Fruit fly (Drosophila melanogaster): ENCODE data around the gene skd.
A peak's percentile ranks its signal among the peaks of the same experiment; 100 is the strongest.

The skd gene

DNA sequence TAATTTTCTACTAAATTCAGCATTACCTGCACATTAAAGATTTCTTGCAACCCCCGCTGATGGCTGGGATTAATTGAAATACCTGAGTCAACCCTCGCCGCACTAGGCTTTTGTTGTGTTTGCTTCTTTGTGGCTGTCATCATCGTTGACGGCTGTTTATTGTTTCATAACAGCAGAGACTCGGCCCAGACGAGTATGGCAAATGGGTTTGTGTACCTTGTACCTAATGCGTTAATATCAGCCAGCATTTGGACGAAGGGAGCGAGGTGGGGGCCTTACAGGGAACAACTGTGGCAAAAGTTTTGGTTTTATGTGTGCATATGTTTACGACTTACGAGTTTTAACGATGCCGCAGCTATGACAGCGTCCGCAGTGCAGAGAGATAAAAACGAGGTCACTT is 28.6 kb upstream of the skd start (continued):
- TF ChIP-seq CG17359 (tag; optimal IDR thresholded peaks at IDR 0.05), result no peak
- TF ChIP-seq vfl (GFP tag; optimal IDR thresholded peaks at IDR 0.05), result no peak
- no peak for TF ChIP-seq exex (tag; optimal IDR thresholded peaks at IDR 0.05)
- TF ChIP-seq CG3281 (GFP tag; optimal IDR thresholded peaks at IDR 0.05), result peak; percentile 10
- TF ChIP-seq PHDP (tag; optimal IDR thresholded peaks at IDR 0.05), result no peak
- no peak for TF ChIP-seq cwo (GFP tag; optimal IDR thresholded peaks at IDR 0.05)
- no peak for TF ChIP-seq Mad (GFP tag; optimal IDR thresholded peaks at IDR 0.05)
- TF ChIP-seq CG15073 (GFP tag; optimal IDR thresholded peaks at IDR 0.05), result no peak
- no peak for TF ChIP-seq seq (GFP tag; IDR thresholded peaks at IDR 0.05)
- no peak for TF ChIP-seq dysf (GFP tag; IDR thresholded peaks at IDR 0.05)
- TF ChIP-seq crol (GFP tag; IDR thresholded peaks at IDR 0.05), result peak; percentile 83
- no peak for TF ChIP-seq CG10431 (GFP tag; optimal IDR thresholded peaks at IDR 0.05)
- no peak for TF ChIP-seq bcd (GFP tag; optimal IDR thresholded peaks at IDR 0.05)
- no peak for TF ChIP-seq z (GFP tag; IDR thresholded peaks at IDR 0.05)
- no peak for TF ChIP-seq CG10267 (tag; optimal IDR thresholded peaks at IDR 0.05)
- TF ChIP-seq chn (GFP tag; optimal IDR thresholded peaks at IDR 0.05), result no peak
- TF ChIP-seq CG17912 (GFP tag; optimal IDR thresholded peaks at IDR 0.05), result peak; percentile 65
- TF ChIP-seq fd64A (GFP tag; optimal IDR thresholded peaks at IDR 0.05), result peak; percentile 8
- TF ChIP-seq grau (tag; optimal IDR thresholded peaks at IDR 0.05), result no peak
- no peak for TF ChIP-seq emc (GFP tag; optimal IDR thresholded peaks at IDR 0.05)
- no peak for TF ChIP-seq Taf1 (GFP tag; IDR thresholded peaks at IDR 0.05)
- no peak for TF ChIP-seq Nf-YC (tag; optimal IDR thresholded peaks at IDR 0.05)
- peak in 1 of 2 experiments; percentile 81 for TF ChIP-seq Pdp1 (GFP tag; optimal IDR thresholded peaks at IDR 0.05)
- no peak for TF ChIP-seq Ada2b (GFP tag; IDR thresholded peaks at IDR 0.05)
- TF ChIP-seq mirr (GFP tag; optimal IDR thresholded peaks at IDR 0.05), result peak; percentile 79
- TF ChIP-seq CG14014 (GFP tag; IDR thresholded peaks at IDR 0.05), result peak; percentile 11; the same call in 1 of the 2 replicates
- no peak for TF ChIP-seq CG34422 (GFP tag; IDR thresholded peaks at IDR 0.05)
- no peak for TF ChIP-seq CG7987 (GFP tag; optimal IDR thresholded peaks at IDR 0.05)
- no peak for TF ChIP-seq esg (GFP tag; conservative IDR thresholded peaks at IDR 0.05)
- TF ChIP-seq CG14860 (GFP tag; IDR thresholded peaks at IDR 0.05; ENCODE audit: partially characterized antibody), result no peak
- peak; percentile 3 for TF ChIP-seq maf-S (GFP tag; optimal IDR thresholded peaks at IDR 0.05)
- no peak for TF ChIP-seq HHEX (GFP tag; optimal IDR thresholded peaks at IDR 0.05)
- TF ChIP-seq psq (GFP tag; optimal IDR thresholded peaks at IDR 0.05), result no peak
- TF ChIP-seq CG9876 (GFP tag; optimal IDR thresholded peaks at IDR 0.05), result no peak
- TF ChIP-seq CG12659 (GFP tag; optimal IDR thresholded peaks at IDR 0.05), result no peak
- TF ChIP-seq ATbp (GFP tag; optimal IDR thresholded peaks at IDR 0.05), result peak; percentile 14
- TF ChIP-seq CG14441 (GFP tag; IDR thresholded peaks at IDR 0.05), result no peak; the same call in 1 of the 2 replicates
- TF ChIP-seq Med (GFP tag), result peak; percentile 87
- TF ChIP-seq CG1603 (tag; optimal IDR thresholded peaks at IDR 0.05), result no peak
- no peak for TF ChIP-seq bsh (GFP tag; optimal IDR thresholded peaks at IDR 0.05)
- TF ChIP-seq lbe (GFP tag; optimal IDR thresholded peaks at IDR 0.05), result no peak
- no peak for TF ChIP-seq CG1602 (GFP tag; optimal IDR thresholded peaks at IDR 0.05)
- no peak for TF ChIP-seq CG4424 (GFP tag; optimal IDR thresholded peaks at IDR 0.05)
- TF ChIP-seq CG12155 (GFP tag; optimal IDR thresholded peaks at IDR 0.05), result no peak
- TF ChIP-seq ken (GFP tag; IDR thresholded peaks at IDR 0.05), result no peak
- no peak for TF ChIP-seq Dip2 (GFP tag; IDR thresholded peaks at IDR 0.05)
- TF ChIP-seq CG7372 (GFP tag; IDR thresholded peaks at IDR 0.05), result no peak
- TF ChIP-seq nau (GFP tag; optimal IDR thresholded peaks at IDR 0.05), result no peak
- TF ChIP-seq phol (tag; optimal IDR thresholded peaks at IDR 0.05), result no peak
- no peak for TF ChIP-seq CG7271 (tag; optimal IDR thresholded peaks at IDR 0.05)
- TF ChIP-seq CG18476 (GFP tag; optimal IDR thresholded peaks at IDR 0.05), result peak; percentile 89
- no peak for TF ChIP-seq Drgx (GFP tag; IDR thresholded peaks at IDR 0.05)
